Fruit fly (Drosophila melanogaster) whole organism, adult: ENCODE data around the gene CG31776.

Experiments used
- CG12768 ChIP-seq: fragments of 200-800 bp; sonication (Bioruptor generic); optimal IDR thresholded peaks from 2 replicates; lab custom pipeline; 2017; ENCODE audit warnings: missing biosample characterization, missing genetic modification characterization, mild to moderate bottlenecking, moderate library complexity, missing genetic modification reagents
- CG14711 ChIP-seq: fragments of 200-800 bp; sonication (Bioruptor generic); optimal IDR thresholded peaks from 2 replicates; lab custom pipeline; 2018; ENCODE audit warnings: missing biosample characterization, mild to moderate bottlenecking, missing genetic modification characterization, moderate library complexity
- CG1620 ChIP-seq: fragments of 200-800 bp; sonication (Bioruptor generic); optimal IDR thresholded peaks from 2 replicates; lab custom pipeline; 2016; ENCODE audit warnings: missing biosample characterization, missing genetic modification characterization
- Clk ChIP-seq: fragments of 200-800 bp; sonication (Bioruptor generic); optimal IDR thresholded peaks from 2 replicates; lab custom pipeline; 2017; ENCODE audit warnings: missing biosample characterization, missing genetic modification characterization
- cnc ChIP-seq, 2 experiments: fragments of >200 bp; optimal IDR thresholded peaks; 2 replicates each; lab custom pipeline; 2017

DNA sequence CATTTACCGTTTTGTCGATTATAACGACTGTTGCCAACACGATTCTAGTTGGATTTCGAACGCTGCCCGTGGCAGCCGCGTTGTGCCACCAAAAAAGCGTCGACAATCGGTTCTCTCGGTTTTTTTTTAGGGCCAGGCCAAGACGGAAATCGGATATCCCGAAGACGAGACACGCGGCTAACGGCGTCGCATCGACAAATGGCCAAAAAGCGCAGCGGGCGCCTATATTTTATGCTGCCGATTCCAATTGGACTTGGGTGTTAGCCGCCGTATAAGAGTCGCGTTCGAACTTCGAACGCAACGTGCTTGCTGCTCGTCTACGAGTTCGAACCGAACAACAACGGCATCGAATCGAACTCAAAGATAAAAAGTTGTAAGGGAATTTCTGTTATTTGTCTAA lies 47.2 kb upstream of the CG31776 start:
- no peak for TF ChIP-seq CG1620 (GFP tag; lab: Kevin White, UChicago)
- TF ChIP-seq CG12768 (GFP tag; lab: Kevin White, UChicago): no peak
- TF ChIP-seq cnc (optimal IDR thresholded peaks at IDR 0.05; lab: Kevin White, UChicago): no peak
- TF ChIP-seq CG14711 (tag; lab: Kevin White, UChicago): no peak
- TF ChIP-seq Clk (GFP tag; lab: Kevin White, UChicago): no peak
